Fruit fly (Drosophila melanogaster): ENCODE data around the gene aus.

The aus gene

dm6 chr3R:21376331-21376761, 26.9 kb upstream of the aus start (continued):
- TF ChIP-seq CG16815 (GFP tag; optimal IDR thresholded peaks at IDR 0.05) (no peak), CTCF (GFP tag; optimal IDR thresholded peaks at IDR 0.05) (no peak), CG4730 (GFP tag; IDR thresholded peaks at IDR 0.05) (no peak), CG7372 (GFP tag; IDR thresholded peaks at IDR 0.05) (no peak), Sry-β (GFP tag; optimal IDR thresholded peaks at IDR 0.05) (no peak), CG4404 (GFP tag; IDR thresholded peaks at IDR 0.05) (no peak), CG11398 (GFP tag; optimal IDR thresholded peaks at IDR 0.05) (no peak), chinmo (GFP tag; IDR thresholded peaks at IDR 0.05; ENCODE audit: partially characterized antibody) (peak; percentile 93), disco-r (GFP tag; optimal IDR thresholded peaks at IDR 0.05) (no peak), insv (GFP tag; optimal IDR thresholded peaks at IDR 0.05) (no peak), Lpt (GFP tag; optimal IDR thresholded peaks at IDR 0.05) (no peak), H2.0 (GFP tag; IDR thresholded peaks at IDR 0.05) (no peak), Drgx (GFP tag; IDR thresholded peaks at IDR 0.05) (peak; percentile 74), Doc3 (GFP tag; IDR thresholded peaks at IDR 0.05; ENCODE audit: partially characterized antibody) (peak; percentile 22; the same call in 1 of the 3 replicates), stc (GFP tag; IDR thresholded peaks at IDR 0.05) (peak; percentile 30; the same call in 1 of the 2 replicates), Oli (tag; optimal IDR thresholded peaks at IDR 0.05) (no peak), CG7987 (GFP tag; optimal IDR thresholded peaks at IDR 0.05) (peak; percentile 57), CG31224 (GFP tag; IDR thresholded peaks at IDR 0.05) (no peak), Ptx1 (GFP tag; IDR thresholded peaks at IDR 0.05) (no peak), Ssrp (tag; optimal IDR thresholded peaks at IDR 0.05) (no peak), CG6175 (GFP tag; IDR thresholded peaks at IDR 0.05) (no peak), wdn (GFP tag; IDR thresholded peaks at IDR 0.05) (peak; percentile 93), CG34376 (GFP tag; optimal IDR thresholded peaks at IDR 0.05) (peak; percentile 87), Hr39 (optimal IDR thresholded peaks at IDR 0.05) (no peak), kni (GFP tag; optimal IDR thresholded peaks at IDR 0.05) (peak; percentile 19), CG4424 (GFP tag; optimal IDR thresholded peaks at IDR 0.05) (no peak), vnd (GFP tag; IDR thresholded peaks at IDR 0.05; ENCODE audit: partially characterized antibody) (no peak), gro (GFP tag; optimal IDR thresholded peaks at IDR 0.05) (peak; percentile 46), cad (GFP tag; optimal IDR thresholded peaks at IDR 0.05) (no peak), nerfin-2 (GFP tag; IDR thresholded peaks at IDR 0.05; ENCODE audit: partially characterized antibody) (no peak), Aef1 (GFP tag; IDR thresholded peaks at IDR 0.05) (0 out of 3 replicates have a peak, but pooled peaks have one; percentile 17), CG2129 (GFP tag; IDR thresholded peaks at IDR 0.05; ENCODE audit: partially characterized antibody) (no peak), gsb (GFP tag; IDR thresholded peaks at IDR 0.05) (no peak), emc (GFP tag; optimal IDR thresholded peaks at IDR 0.05) (no peak), NfI (GFP tag; optimal IDR thresholded peaks at IDR 0.05) (peak; percentile 40), Gug (GFP tag; IDR thresholded peaks at IDR 0.05) (no peak), CG6254 (GFP tag; optimal IDR thresholded peaks at IDR 0.05) (no peak), z (GFP tag; IDR thresholded peaks at IDR 0.05) (no peak), hb (GFP tag; IDR thresholded peaks at IDR 0.05; ENCODE audit: partially characterized antibody) (no peak), sc (optimal IDR thresholded peaks at IDR 0.05) (no peak), sc (GFP tag; optimal IDR thresholded peaks at IDR 0.05) (no peak), MBD-R2 (GFP tag; IDR thresholded peaks at IDR 0.05) (peak; percentile 34; the same call in 1 of the 2 replicates), CG10979 (tag; optimal IDR thresholded peaks at IDR 0.05) (no peak), CG11247 (GFP tag; IDR thresholded peaks at IDR 0.05) (no peak), CG30020 (tag; optimal IDR thresholded peaks at IDR 0.05) (peak; percentile 3), hth (optimal IDR thresholded peaks at IDR 0.05) (no peak), Dref (GFP tag; IDR thresholded peaks at IDR 0.05) (peak; percentile 36), org-1 (GFP tag; optimal IDR thresholded peaks at IDR 0.05) (peak; percentile 5), vfl (GFP tag; optimal IDR thresholded peaks at IDR 0.05) (no peak), Side (GFP tag; optimal IDR thresholded peaks at IDR 0.05) (no peak), CG4360 (GFP tag; IDR thresholded peaks at IDR 0.05) (peak; percentile 73), slou (GFP tag; optimal IDR thresholded peaks at IDR 0.05) (no peak), Xrp1 (GFP tag; IDR thresholded peaks at IDR 0.05) (no peak), bab2 (GFP tag; optimal IDR thresholded peaks at IDR 0.05) (no peak)

Data from whole organism, embryonic.